Fruit fly (Drosophila melanogaster) whole organism, prepupa: Measurements from ENCODE around the gene RpL6.

Experiments
- CG11902 ChIP-seq: fragments of 200-800 bp; sonication (Bioruptor generic); optimal IDR thresholded peaks from 3 replicates; lab custom pipeline; 2016; ENCODE audit warnings: missing biosample characterization, missing genetic modification characterization
- CG15336 ChIP-seq: fragments of 200-800 bp; sonication (Bioruptor generic); IDR thresholded peaks from 2 replicates; pipeline ENCODE4 v1.3.6; 2022; ENCODE audit warnings: missing biosample characterization, missing genetic modification characterization
- CG3919 ChIP-seq: fragments of 200-800 bp; sonication (Bioruptor generic); optimal IDR thresholded peaks from 3 replicates; lab custom pipeline; 2016; ENCODE audit warnings: missing biosample characterization, missing genetic modification characterization
- Eip75B ChIP-seq: fragments of 200-800 bp; sonication (Bioruptor generic); optimal IDR thresholded peaks from 3 replicates; lab custom pipeline; 2016; ENCODE audit warnings: missing biosample characterization, missing genetic modification characterization
- Gug ChIP-seq: fragments of 200-800 bp; sonication (Bioruptor generic); IDR thresholded peaks from 2 replicates; pipeline ENCODE4 v1.3.6; 2022; ENCODE audit warnings: missing biosample characterization, missing genetic modification characterization
- Lpt ChIP-seq: fragments of 200-800 bp; sonication (Bioruptor generic); optimal IDR thresholded peaks from 3 replicates; lab custom pipeline; 2016; ENCODE audit warnings: missing biosample characterization, missing genetic modification characterization
- OdsH ChIP-seq: fragments of 200-800 bp; sonication (Bioruptor generic); optimal IDR thresholded peaks from 3 replicates; lab custom pipeline; 2016; ENCODE audit warnings: missing biosample characterization, missing genetic modification characterization
- Smox ChIP-seq: fragments of 200-800 bp; sonication (Bioruptor generic); optimal IDR thresholded peaks from 3 replicates; lab custom pipeline; 2016; ENCODE audit warnings: missing biosample characterization, missing genetic modification characterization
- Sox102F ChIP-seq: fragments of 200-800 bp; sonication (Bioruptor generic); optimal IDR thresholded peaks from 2 replicates; lab custom pipeline; 2016; ENCODE audit warnings: missing biosample characterization, mild to moderate bottlenecking, missing genetic modification characterization
- eg ChIP-seq: fragments of 200-800 bp; sonication (Bioruptor generic); IDR thresholded peaks from 3 replicates; pipeline ENCODE4 v1.3.6; 2022; ENCODE audit warnings: missing biosample characterization, missing genetic modification characterization
- fd59A ChIP-seq: fragments of 200-800 bp; sonication (Bioruptor generic); optimal IDR thresholded peaks from 2 replicates; lab custom pipeline; 2017; ENCODE audit warnings: missing biosample characterization, mild to moderate bottlenecking, missing genetic modification characterization, missing genetic modification reagents

- TF ChIP-seq Smox = no peak
- no peak for TF ChIP-seq Lpt (GFP tag; lab: Kevin White, UChicago)
- TF ChIP-seq Sox102F (GFP tag; lab: Kevin White, UChicago) = no peak
- TF ChIP-seq CG15336 = no peak
- no peak for TF ChIP-seq CG3919 (GFP tag; lab: Kevin White, UChicago)
- no peak for TF ChIP-seq eg (GFP tag; lab: Robert Waterston, UW)
- no peak for TF ChIP-seq CG11902 (GFP tag; lab: Kevin White, UChicago)
- no peak for TF ChIP-seq fd59A (GFP tag; lab: Kevin White, UChicago)
- TF ChIP-seq Gug (GFP tag; lab: Robert Waterston, UW) = no peak
- TF ChIP-seq Eip75B = no peak
- no peak for TF ChIP-seq OdsH
Observed at dm6 chr3R:31565738-31566137, 30.3 kb downstream of the RpL6 start.
